Worm (Caenorhabditis elegans): ENCODE results near the gene osm-6.

DNA sequence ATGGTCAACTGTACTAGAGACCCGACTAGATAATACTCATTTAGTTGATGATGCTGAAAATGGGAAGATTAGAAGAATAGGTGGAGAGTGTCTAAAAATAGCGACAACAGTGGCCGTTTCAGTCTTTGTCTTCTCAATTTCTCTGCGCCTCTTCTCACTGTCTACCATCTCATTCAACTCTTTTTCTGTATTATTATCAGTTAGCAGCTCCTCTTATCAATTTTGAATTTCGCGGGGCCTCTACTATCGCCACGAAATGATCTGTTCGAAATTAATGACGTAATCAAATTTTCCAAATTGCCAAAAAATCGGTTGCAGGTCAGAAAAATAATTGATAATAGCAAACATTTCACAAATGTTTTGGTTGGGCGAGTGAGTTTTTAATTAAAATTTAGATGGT, 14.4 kb upstream of the osm-6 start:
- peak; percentile 61 for TF ChIP-seq pqm-1 (tag; optimal IDR thresholded peaks at IDR 0.05)
- no peak for TF ChIP-seq unc-62 (GFP tag; optimal IDR thresholded peaks at IDR 0.05 in 1 of 2)
- no peak for TF ChIP-seq unc-62 (tag; optimal IDR thresholded peaks at IDR 0.05)
- no peak for TF ChIP-seq ZK337.2 (GFP tag; IDR thresholded peaks at IDR 0.05)

Data from whole organism, L4 larva.